Worm (Caenorhabditis elegans): ENCODE measurements around the gene cal-2.

- TF ChIP-seq ets-7 (tag; optimal IDR thresholded peaks at IDR 0.05) (no peak), tbx-37 (GFP tag; conservative IDR thresholded peaks at IDR 0.05) (no peak), hmg-4 (GFP tag; optimal IDR thresholded peaks at IDR 0.05) (no peak), flt-1 (GFP tag; IDR thresholded peaks at IDR 0.05) (no peak), ama-1 (optimal IDR thresholded peaks at IDR 0.05) (no peak), B0310.2 (tag; optimal IDR thresholded peaks at IDR 0.05) (no peak), sea-1 (GFP tag; conservative IDR thresholded peaks at IDR 0.05) (no peak)
Observed at ce11 chrII:8933693-8934432, 26.7 kb upstream of the cal-2 start, which contains the start of gene T21B10.3.
